Worm (Caenorhabditis elegans) whole organism, L3 larva: ENCODE data around the gene nlp-56.

Source experiments
- R02D3.7 ChIP-seq: fragments of 150-350 bp; optimal IDR thresholded peaks from 2 replicates; lab custom pipeline; 2014; ENCODE audit warnings: missing biosample characterization, missing genetic modification characterization
- ZK546.5 ChIP-seq: sonication (generic microtip); optimal IDR thresholded peaks from 2 replicates; lab custom pipeline; 2017; ENCODE audit warnings: missing biosample characterization, missing genetic modification characterization
- ama-1 ChIP-seq: fragments of 150-350 bp; optimal IDR thresholded peaks from 2 replicates; lab custom pipeline; 2018
- ceh-82 ChIP-seq: fragments of 150-350 bp; optimal IDR thresholded peaks from 2 replicates; lab custom pipeline; 2014; ENCODE audit warnings: missing biosample characterization, missing genetic modification characterization
- fos-1 ChIP-seq: fragments of 150-350 bp; optimal IDR thresholded peaks from 2 replicates; lab custom pipeline; 2014; ENCODE audit warnings: missing biosample characterization, missing genetic modification characterization
- lin-39 ChIP-seq: fragments of 150-350 bp; optimal IDR thresholded peaks from 2 replicates; lab custom pipeline; 2018; ENCODE audit warnings: missing biosample characterization, missing genetic modification reagents, missing genetic modification characterization
- nfya-1 ChIP-seq: sonication (generic microtip); optimal IDR thresholded peaks from 2 replicates; lab custom pipeline; 2017; ENCODE audit warnings: missing genetic modification characterization, mild to moderate bottlenecking, missing compliant biosample characterization, antibody characterized with exemption, moderate library complexity; ENCODE audit not compliant: insufficient read depth
- nhr-12 ChIP-seq: fragments of 150-350 bp; optimal IDR thresholded peaks from 2 replicates; lab custom pipeline; 2014; ENCODE audit warnings: missing biosample characterization, missing genetic modification characterization
- nhr-76 ChIP-seq: fragments of 150-350 bp; sonication (generic microtip); optimal IDR thresholded peaks from 5 replicates; lab custom pipeline; 2014; ENCODE audit warnings: missing biosample characterization, missing genetic modification characterization
- snpc-4 ChIP-seq: fragments of 150-350 bp; optimal IDR thresholded peaks from 2 replicates; lab custom pipeline; 2014; ENCODE audit warnings: missing biosample characterization, missing genetic modification characterization
- tbx-2 ChIP-seq: sonication (generic microtip); optimal IDR thresholded peaks from 2 replicates; lab custom pipeline; 2016; ENCODE audit warnings: mild to moderate bottlenecking, missing genetic modification characterization, missing compliant biosample characterization
- unc-39 ChIP-seq: sonication (generic microtip); optimal IDR thresholded peaks from 4 replicates; lab custom pipeline; 2017; ENCODE audit warnings: missing biosample characterization, missing genetic modification characterization
- unc-62 ChIP-seq: fragments of 150-350 bp; sonication (generic microtip); optimal IDR thresholded peaks from 4 replicates; lab custom pipeline; 2014; ENCODE audit warnings: missing biosample characterization, missing genetic modification reagents, missing genetic modification characterization

DNA sequence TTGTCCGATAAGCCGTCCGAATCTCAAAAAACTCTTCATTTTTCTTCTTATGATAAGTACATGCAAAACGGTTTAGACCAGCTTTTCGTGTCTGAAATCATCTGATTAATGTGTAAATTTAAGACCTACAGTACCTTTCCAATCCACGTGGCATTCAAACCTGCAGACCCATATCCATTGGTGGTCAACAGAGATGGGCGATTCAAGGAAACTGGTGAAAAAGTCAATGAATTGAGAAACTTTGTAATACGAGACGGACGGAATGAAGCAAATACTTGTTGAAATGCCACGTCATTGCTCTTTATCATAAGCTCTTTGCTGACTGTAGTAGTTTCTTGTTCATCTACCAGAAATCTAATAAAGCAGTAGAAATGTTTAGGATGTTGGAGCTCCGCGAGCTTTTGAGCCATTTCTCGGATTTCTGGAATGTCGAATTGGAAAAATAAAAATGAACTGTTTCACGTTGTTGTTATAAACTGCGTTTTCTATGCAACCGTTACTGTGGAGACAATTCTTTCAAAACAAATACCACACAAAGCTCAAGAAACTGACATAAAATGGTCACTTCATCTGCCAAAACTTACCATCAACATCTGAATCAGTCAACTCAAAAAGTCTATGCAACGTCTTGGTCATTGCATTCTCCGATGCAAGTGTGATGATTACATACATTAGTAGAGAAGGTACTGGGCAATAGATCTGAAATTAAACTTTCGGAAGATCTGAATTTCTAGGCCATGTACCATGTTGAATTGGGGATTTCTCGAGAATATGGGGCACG is 20.4 kb downstream of the nlp-56 start:
- TF ChIP-seq nhr-76 (tag; lab: Kevin White, UChicago) (no peak), nhr-12 (tag; lab: Kevin White, UChicago) (no peak), R02D3.7 (tag; lab: Kevin White, UChicago) (no peak), snpc-4 (tag; lab: Kevin White, UChicago) (no peak), ama-1 (lab: Kevin White, UChicago) (peak; percentile 68), ceh-82 (tag; lab: Kevin White, UChicago) (no peak), fos-1 (tag; lab: Kevin White, UChicago) (no peak), nfya-1 (tag; lab: Kevin White, UChicago) (no peak), lin-39 (tag; lab: Kevin White, UChicago) (no peak), ZK546.5 (tag; lab: Kevin White, UChicago) (no peak), unc-39 (no peak), tbx-2 (tag; lab: Kevin White, UChicago) (no peak), unc-62 (GFP tag; lab: Kevin White, UChicago) (no peak)
